Fruit fly (Drosophila melanogaster) whole organism, embryonic: ENCODE data around the gene rols.

Experiments
- Ada2b ChIP-seq: fragments of 200-800 bp; sonication (Bioruptor generic); IDR thresholded peaks from 2 replicates; pipeline ENCODE4 v1.3.6; 2022; ENCODE audit warnings: missing biosample characterization, missing genetic modification characterization
- Atf3 ChIP-seq: fragments of 200-800 bp; sonication (Bioruptor generic); optimal IDR thresholded peaks from 3 replicates; lab custom pipeline; 2016; ENCODE audit warnings: missing biosample characterization, missing genetic modification characterization
- C15 ChIP-seq: fragments of 200-800 bp; sonication (Bioruptor generic); IDR thresholded peaks from 3 replicates; pipeline ENCODE4 v1.3.6; 2022; ENCODE audit warnings: missing biosample characterization, missing genetic modification characterization
- CG10543 ChIP-seq: fragments of 200-800 bp; sonication (Bioruptor generic); optimal IDR thresholded peaks from 3 replicates; lab custom pipeline; 2017; ENCODE audit warnings: missing biosample characterization, mild to moderate bottlenecking, missing genetic modification characterization, moderate library complexity
- CG12299 ChIP-seq: fragments of 200-800 bp; sonication (Bioruptor generic); optimal IDR thresholded peaks from 2 replicates; lab custom pipeline; 2018; ENCODE audit warnings: missing biosample characterization, mild to moderate bottlenecking, missing genetic modification characterization
- CG14050 ChIP-seq: fragments of 200-800 bp; sonication (Bioruptor generic); IDR thresholded peaks from 3 replicates; pipeline ENCODE4 v1.3.6; 2022; ENCODE audit warnings: missing biosample characterization, missing genetic modification characterization
- CG14441 ChIP-seq: fragments of 200-800 bp; sonication (Bioruptor generic); IDR thresholded peaks from 2 replicates; pipeline ENCODE4 v1.3.6; 2022; ENCODE audit warnings: missing biosample characterization, missing genetic modification characterization
- CG1603 ChIP-seq: fragments of 200-800 bp; sonication (Bioruptor generic); optimal IDR thresholded peaks from 2 replicates; lab custom pipeline; 2019; ENCODE audit warnings: missing biosample characterization, mild to moderate bottlenecking, missing genetic modification characterization, moderate library complexity
- CG17328 ChIP-seq: fragments of 200-800 bp; sonication (Bioruptor generic); IDR thresholded peaks from 2 replicates; pipeline ENCODE4 v1.3.6; 2022; ENCODE audit warnings: missing biosample characterization, missing genetic modification characterization
- CG17359 ChIP-seq: fragments of 200-800 bp; sonication (Bioruptor generic); optimal IDR thresholded peaks from 3 replicates; lab custom pipeline; 2018; ENCODE audit warnings: missing biosample characterization, mild to moderate bottlenecking, missing genetic modification characterization, moderate library complexity
- CG2712 ChIP-seq: fragments of 200-800 bp; optimal IDR thresholded peaks from 3 replicates; lab custom pipeline; 2019; ENCODE audit warnings: missing biosample characterization, mild to moderate bottlenecking, missing genetic modification characterization, moderate library complexity
- CG30403 ChIP-seq: fragments of 200-800 bp; sonication (Bioruptor generic); optimal IDR thresholded peaks from 3 replicates; lab custom pipeline; 2016; ENCODE audit warnings: missing biosample characterization, missing genetic modification characterization
- CG31441 ChIP-seq: fragments of 200-800 bp; sonication (Bioruptor generic); IDR thresholded peaks from 2 replicates; pipeline ENCODE4 v1.3.6; 2022; ENCODE audit warnings: missing biosample characterization, missing genetic modification characterization
- CG32772 ChIP-seq: fragments of 200-800 bp; sonication (Bioruptor generic); IDR thresholded peaks from 2 replicates; pipeline ENCODE4 v1.3.6; 2022; ENCODE audit warnings: missing biosample characterization, missing genetic modification characterization
- CG33557 ChIP-seq: fragments of 200-800 bp; sonication (Bioruptor generic); optimal IDR thresholded peaks from 2 replicates; lab custom pipeline; 2019; ENCODE audit warnings: missing biosample characterization, mild to moderate bottlenecking, missing genetic modification characterization, moderate library complexity
- CG4730 ChIP-seq: fragments of 200-800 bp; sonication (Bioruptor generic); IDR thresholded peaks from 2 replicates; pipeline ENCODE4 v1.3.6; 2022; ENCODE audit warnings: missing biosample characterization, missing genetic modification characterization
- CG6175 ChIP-seq: fragments of 200-800 bp; sonication (Bioruptor generic); IDR thresholded peaks from 3 replicates; pipeline ENCODE4 v1.3.6; 2022; ENCODE audit warnings: missing biosample characterization, missing genetic modification characterization
- CG9437 ChIP-seq: fragments of 200-800 bp; sonication (Bioruptor generic); optimal IDR thresholded peaks from 2 replicates; lab custom pipeline; 2018; ENCODE audit warnings: missing biosample characterization, mild to moderate bottlenecking, missing genetic modification characterization
- CG9876 ChIP-seq: fragments of 200-800 bp; sonication (Bioruptor generic); optimal IDR thresholded peaks from 2 replicates; lab custom pipeline; 2016; ENCODE audit warnings: missing biosample characterization, missing genetic modification characterization
- Dek ChIP-seq: fragments of 200-800 bp; sonication (Bioruptor generic); optimal IDR thresholded peaks from 3 replicates; lab custom pipeline; 2019; ENCODE audit warnings: missing biosample characterization, mild to moderate bottlenecking, missing genetic modification characterization, moderate library complexity
- Drgx ChIP-seq: fragments of 200-800 bp; sonication (Bioruptor generic); IDR thresholded peaks from 2 replicates; pipeline ENCODE4 v1.3.6; 2022; ENCODE audit warnings: missing biosample characterization, missing genetic modification characterization
- Hr51 ChIP-seq, 2 experiments: fragments of 200-800 bp; sonication (Bioruptor generic); optimal IDR thresholded peaks; 2 replicates in 1 of 2; 3 replicates in 1 of 2; lab custom pipeline; 2016 to 2018; ENCODE audit warnings: missing biosample characterization in 2 of 2, missing genetic modification characterization in 2 of 2, mild to moderate bottlenecking in 1 of 2, moderate library complexity in 1 of 2
- Med ChIP-seq: fragments of 200-800 bp; sonication (Bioruptor generic); peaks from one replicate; lab custom pipeline; 2016; ENCODE audit warnings: missing biosample characterization, missing genetic modification characterization, mild to moderate bottlenecking, inconsistent platforms, moderate library complexity
- Opbp ChIP-seq: fragments of 200-800 bp; sonication (Bioruptor generic); IDR thresholded peaks from 3 replicates; pipeline ENCODE4 v1.3.6; 2022; ENCODE audit warnings: missing biosample characterization, missing genetic modification characterization; ENCODE audit not compliant: partially characterized antibody
- Optix ChIP-seq: fragments of 200-800 bp; sonication (Bioruptor generic); IDR thresholded peaks from 3 replicates; pipeline ENCODE4 v1.3.6; 2022; ENCODE audit warnings: missing biosample characterization, missing genetic modification characterization
- Sox102F ChIP-seq: fragments of 200-800 bp; sonication (Bioruptor generic); optimal IDR thresholded peaks from 2 replicates; lab custom pipeline; 2018; ENCODE audit warnings: missing biosample characterization, mild to moderate bottlenecking, missing genetic modification characterization, moderate library complexity
- ara ChIP-seq: fragments of 200-800 bp; sonication (Bioruptor generic); IDR thresholded peaks from 2 replicates; pipeline ENCODE4 v1.3.6; 2022; ENCODE audit warnings: missing biosample characterization, missing genetic modification characterization
- bsh ChIP-seq, 2 experiments: fragments of 200-800 bp; sonication (Bioruptor generic); optimal IDR thresholded peaks; 2 replicates each; lab custom pipeline; 2017 to 2018; ENCODE audit warnings: mild to moderate bottlenecking in 2 of 2, missing biosample characterization in 2 of 2, missing genetic modification characterization in 2 of 2, moderate library complexity in 1 of 2
- caup ChIP-seq: fragments of 200-800 bp; sonication (Bioruptor generic); optimal IDR thresholded peaks from 3 replicates; lab custom pipeline; 2017; ENCODE audit warnings: missing biosample characterization, mild to moderate bottlenecking, missing genetic modification characterization, moderate library complexity; ENCODE audit not compliant: severe bottlenecking
- crol ChIP-seq: fragments of 200-800 bp; sonication (Bioruptor generic); IDR thresholded peaks from 2 replicates; pipeline ENCODE4 v1.3.6; 2022; ENCODE audit warnings: missing biosample characterization, missing genetic modification characterization
- dm ChIP-seq: fragments of 200-800 bp; sonication (Bioruptor generic); optimal IDR thresholded peaks from 3 replicates; lab custom pipeline; 2016; ENCODE audit warnings: missing biosample characterization, missing genetic modification characterization
- dmrt99B ChIP-seq: fragments of 200-800 bp; sonication (Bioruptor generic); optimal IDR thresholded peaks from 2 replicates; lab custom pipeline; 2018; ENCODE audit warnings: missing biosample characterization, mild to moderate bottlenecking, missing genetic modification characterization, moderate library complexity
- dysf ChIP-seq: fragments of 200-800 bp; sonication (Bioruptor generic); IDR thresholded peaks from 3 replicates; pipeline ENCODE4 v1.3.6; 2022; ENCODE audit warnings: missing biosample characterization, missing genetic modification characterization
- en ChIP-seq: fragments of 200-800 bp; sonication (Bioruptor generic); optimal IDR thresholded peaks from 2 replicates; lab custom pipeline; 2016; ENCODE audit warnings: missing biosample characterization, missing genetic modification characterization
- ftz-f1 ChIP-seq: fragments of 200-800 bp; sonication (Bioruptor generic); optimal IDR thresholded peaks from 2 replicates; lab custom pipeline; 2016; ENCODE audit warnings: missing biosample characterization, missing genetic modification characterization
- gem ChIP-seq: fragments of 200-800 bp; sonication (Bioruptor generic); optimal IDR thresholded peaks from 2 replicates; lab custom pipeline; 2019; ENCODE audit warnings: missing biosample characterization, mild to moderate bottlenecking, missing genetic modification characterization, moderate library complexity
- grau ChIP-seq: fragments of 200-800 bp; optimal IDR thresholded peaks from 3 replicates; lab custom pipeline; 2019; ENCODE audit warnings: missing biosample characterization, mild to moderate bottlenecking, missing genetic modification characterization, moderate library complexity
- gsb ChIP-seq: fragments of 200-800 bp; sonication (Bioruptor generic); IDR thresholded peaks from 2 replicates; pipeline ENCODE4 v1.3.6; 2022; ENCODE audit warnings: missing biosample characterization, missing genetic modification characterization
- hbn ChIP-seq: fragments of 200-800 bp; sonication (Bioruptor generic); IDR thresholded peaks from 2 replicates; pipeline ENCODE4 v1.3.6; 2022; ENCODE audit warnings: missing biosample characterization, missing genetic modification characterization; ENCODE audit not compliant: partially characterized antibody
- inv ChIP-seq: fragments of 200-800 bp; sonication (Bioruptor generic); IDR thresholded peaks from 2 replicates; pipeline ENCODE4 v1.3.6; 2022; ENCODE audit warnings: missing biosample characterization, missing genetic modification characterization; ENCODE audit not compliant: partially characterized antibody
- kni ChIP-seq: fragments of 200-800 bp; sonication (Bioruptor generic); optimal IDR thresholded peaks from 3 replicates; lab custom pipeline; 2017; ENCODE audit warnings: mild to moderate bottlenecking, missing biosample characterization, missing genetic modification reagents, missing genetic modification characterization
- oc ChIP-seq: fragments of 200-800 bp; sonication (Bioruptor generic); optimal IDR thresholded peaks from 2 replicates; lab custom pipeline; 2018; ENCODE audit warnings: missing biosample characterization, mild to moderate bottlenecking, missing genetic modification characterization, moderate library complexity
- phol ChIP-seq: fragments of 200-800 bp; sonication (Bioruptor generic); optimal IDR thresholded peaks from 3 replicates; lab custom pipeline; 2018; ENCODE audit warnings: missing biosample characterization, mild to moderate bottlenecking, missing genetic modification characterization, moderate library complexity
- salm ChIP-seq: fragments of 200-800 bp; sonication (Bioruptor generic); optimal IDR thresholded peaks from 2 replicates; lab custom pipeline; 2018; ENCODE audit warnings: missing biosample characterization, mild to moderate bottlenecking, missing genetic modification characterization
- sim ChIP-seq: fragments of 200-800 bp; sonication (Bioruptor generic); IDR thresholded peaks from 2 replicates; pipeline ENCODE4 v1.3.6; 2022; ENCODE audit warnings: missing biosample characterization, missing genetic modification characterization
- ssp ChIP-seq: fragments of 200-800 bp; sonication (Bioruptor generic); IDR thresholded peaks from 2 replicates; pipeline ENCODE4 v1.3.6; 2022; ENCODE audit warnings: missing biosample characterization, missing genetic modification characterization
- zfh1 ChIP-seq: fragments of 200-800 bp; sonication (Bioruptor generic); IDR thresholded peaks from 3 replicates; pipeline ENCODE4 v1.3.6; 2022; ENCODE audit warnings: missing biosample characterization, missing genetic modification characterization

Gene rols

dm6 chr3L:12073076-12073475 is 8.4 kb upstream of the rols start (continued):
- TF ChIP-seq CG14441 (GFP tag; lab: Robert Waterston, UW) (0 out of 2 replicates have a peak, but pooled peaks have one; percentile 27), dysf (GFP tag; lab: Robert Waterston, UW) (0 out of 3 replicates have a peak, but pooled peaks have one; percentile 16), Med (GFP tag; lab: Kevin White, UChicago) (peak; percentile 74), ftz-f1 (no peak), CG10543 (GFP tag; lab: Kevin White, UChicago) (no peak), inv (GFP tag; lab: Robert Waterston, UW) (no peak), CG30403 (GFP tag; lab: Kevin White, UChicago) (no peak), Hr51 (GFP tag; optimal IDR thresholded peaks at IDR 0.05; lab: Kevin White, UChicago) (peak in 1 of 2 experiments; percentile 31), ssp (GFP tag; lab: Robert Waterston, UW) (peak; percentile 28; the same call in 1 of the 2 replicates), Ada2b (GFP tag; lab: Robert Waterston, UW) (peak; percentile 13; the same call in 1 of the 2 replicates), grau (tag; lab: Kevin White, UChicago) (peak; percentile 2), Optix (GFP tag; lab: Robert Waterston, UW) (0 out of 3 replicates have a peak, but pooled peaks have one; percentile 33), C15 (0 out of 3 replicates have a peak, but pooled peaks have one; percentile 32), dmrt99B (tag; lab: Kevin White, UChicago) (peak; percentile 6), zfh1 (peak; percentile 48; the same call in 1 of the 3 replicates), gem (tag; lab: Kevin White, UChicago) (peak; percentile 36), CG31441 (GFP tag; lab: Robert Waterston, UW) (0 out of 2 replicates have a peak, but pooled peaks have one; percentile 15), bsh (GFP tag; optimal IDR thresholded peaks at IDR 0.05; lab: Kevin White, UChicago) (peak; percentile 14 to 26), CG1603 (tag; lab: Kevin White, UChicago) (peak; percentile 10), CG4730 (no peak), CG9876 (GFP tag; lab: Kevin White, UChicago) (no peak), CG14050 (GFP tag; lab: Robert Waterston, UW) (no peak), ara (GFP tag; lab: Robert Waterston, UW) (0 out of 2 replicates have a peak, but pooled peaks have one; percentile 32), oc (tag; lab: Kevin White, UChicago) (no peak), CG2712 (no peak), Sox102F (GFP tag; lab: Kevin White, UChicago) (peak; percentile 33)
- TF ChIP-seq, all 482 proteins: peak for 33

- TF ChIP-seq caup (GFP tag; lab: Kevin White, UChicago) (no peak), Atf3 (GFP tag; lab: Kevin White, UChicago) (no peak), crol (GFP tag; lab: Robert Waterston, UW) (peak; percentile 32; the same call in 1 of the 2 replicates), Drgx (GFP tag; lab: Robert Waterston, UW) (peak; percentile 82)
- TF ChIP-seq, all 482 proteins: peak for 2
These were observed 7.7 kb upstream of the rols start for dm6 chr3L:12072388-12072787.

DNA sequence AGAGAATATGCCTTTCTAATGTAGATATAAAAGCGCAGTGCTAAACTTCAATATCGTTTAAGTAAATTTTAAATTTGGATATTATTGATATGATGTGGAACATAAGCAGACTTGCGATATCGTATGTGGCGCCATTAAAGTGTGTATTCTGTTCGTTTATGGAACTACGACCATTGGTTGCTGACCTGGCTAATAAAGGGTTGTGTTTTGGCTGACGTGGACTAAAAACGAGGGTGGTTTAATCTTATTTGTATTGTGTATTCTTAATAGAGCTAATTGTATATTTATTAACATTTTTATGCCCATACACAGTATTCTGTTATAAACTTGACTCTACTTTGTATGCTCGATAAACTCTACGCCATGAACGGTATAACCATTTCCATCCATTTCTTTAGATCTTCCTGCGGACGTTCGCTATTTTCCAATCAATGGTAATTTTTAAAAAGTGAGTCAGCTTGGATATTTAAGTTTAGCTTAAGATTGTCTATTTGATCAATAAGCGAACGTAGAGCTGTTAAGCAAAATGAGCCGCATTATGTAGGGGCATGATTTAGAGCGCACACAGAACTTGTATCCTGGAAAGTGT is 2.1 kb upstream of the rols start:
- TF ChIP-seq dm (GFP tag; lab: Kevin White, UChicago) (no peak), CG10543 (GFP tag; lab: Kevin White, UChicago) (no peak), CG6175 (GFP tag; lab: Robert Waterston, UW) (no peak), CG17328 (no peak), hbn (GFP tag; lab: Robert Waterston, UW) (no peak), CG32772 (GFP tag; lab: Robert Waterston, UW) (no peak), kni (no peak), sim (GFP tag; lab: Robert Waterston, UW) (no peak), gsb (GFP tag; lab: Robert Waterston, UW) (no peak), Dek (no peak), salm (no peak), CG9437 (no peak), CG33557 (GFP tag; lab: Kevin White, UChicago) (no peak), CG12299 (tag; lab: Kevin White, UChicago) (no peak), Opbp (GFP tag; lab: Robert Waterston, UW) (no peak), CG17359 (tag; lab: Kevin White, UChicago) (no peak), phol (tag; lab: Kevin White, UChicago) (peak; percentile 3), ara (GFP tag; lab: Robert Waterston, UW) (no peak), en (GFP tag; lab: Kevin White, UChicago) (no peak)
